Worm (Caenorhabditis elegans) whole organism, L2 larva: Measurements from ENCODE around the gene mog-3.

Source experiments
- ama-1 ChIP-seq: fragments of 150-350 bp; optimal IDR thresholded peaks from 2 replicates; lab custom pipeline; 2018; ENCODE audit warnings: inconsistent platforms
- lin-11 ChIP-seq: fragments of 150-350 bp; sonication (generic microtip); optimal IDR thresholded peaks from 2 replicates; lab custom pipeline; 2014; ENCODE audit warnings: missing biosample characterization, missing genetic modification characterization, inconsistent platforms, mixed read lengths
- lin-13 ChIP-seq: fragments of 150-350 bp; optimal IDR thresholded peaks from 2 replicates; lab custom pipeline; 2014; ENCODE audit warnings: missing biosample characterization, missing genetic modification reagents, missing genetic modification characterization
- lsy-2 ChIP-seq, 2 experiments: fragments of 150-350 bp in 1 of 2; sonication (generic microtip) in 1 of 2; optimal IDR thresholded peaks; 2 replicates each; lab custom pipeline; 2014 to 2017; ENCODE audit warnings: missing biosample characterization in 2 of 2, missing genetic modification characterization in 2 of 2
- nhr-129 ChIP-seq: fragments of 150-350 bp; optimal IDR thresholded peaks from 2 replicates; lab custom pipeline; 2014; ENCODE audit warnings: missing biosample characterization, missing genetic modification characterization

ce11 chrIII:5264813-5265212 is 43.6 kb upstream of the mog-3 start, which contains the start of gene gro-1:
- TF ChIP-seq lin-13 (no peak), lsy-2 (tag; optimal IDR thresholded peaks at IDR 0.05; lab: Kevin White, UChicago) (no peak), lin-11 (tag; lab: Kevin White, UChicago) (no peak), nhr-129 (tag; lab: Kevin White, UChicago) (no peak), ama-1 (lab: Kevin White, UChicago) (no peak)
